Worm (Caenorhabditis elegans): Measurements from ENCODE around the gene sru-48.

- no peak for TF ChIP-seq unc-62 (GFP tag; optimal IDR thresholded peaks at IDR 0.05)
- no peak for TF ChIP-seq ztf-11 (tag; optimal IDR thresholded peaks at IDR 0.05)
- no peak for TF ChIP-seq hlh-1 (tag; optimal IDR thresholded peaks at IDR 0.05)
- TF ChIP-seq snpc-4 (tag; optimal IDR thresholded peaks at IDR 0.05), result no peak
- no peak for TF ChIP-seq pha-4 (tag; optimal IDR thresholded peaks at IDR 0.05)
- no peak for TF ChIP-seq mep-1 (tag; optimal IDR thresholded peaks at IDR 0.05)
- no peak for TF ChIP-seq lin-13 (tag; optimal IDR thresholded peaks at IDR 0.05)
- TF ChIP-seq nhr-237 (tag; optimal IDR thresholded peaks at IDR 0.05), result no peak
- no peak for TF ChIP-seq bed-3 (GFP tag; optimal IDR thresholded peaks at IDR 0.05)
- no peak for TF ChIP-seq nhr-28 (tag; optimal IDR thresholded peaks at IDR 0.05)
- TF ChIP-seq sptf-1 (tag; optimal IDR thresholded peaks at IDR 0.05), result no peak
- no peak for TF ChIP-seq lsy-2 (tag; optimal IDR thresholded peaks at IDR 0.05)
- no peak for TF ChIP-seq nhr-2 (tag; optimal IDR thresholded peaks at IDR 0.05)
These were observed 42.1 kb upstream of the sru-48 start for ce11 chrX:5137716-5138470.

Data from whole organism, mixed stage, embryonic.